Worm (Caenorhabditis elegans): ENCODE data around the gene srw-135.

DNA sequence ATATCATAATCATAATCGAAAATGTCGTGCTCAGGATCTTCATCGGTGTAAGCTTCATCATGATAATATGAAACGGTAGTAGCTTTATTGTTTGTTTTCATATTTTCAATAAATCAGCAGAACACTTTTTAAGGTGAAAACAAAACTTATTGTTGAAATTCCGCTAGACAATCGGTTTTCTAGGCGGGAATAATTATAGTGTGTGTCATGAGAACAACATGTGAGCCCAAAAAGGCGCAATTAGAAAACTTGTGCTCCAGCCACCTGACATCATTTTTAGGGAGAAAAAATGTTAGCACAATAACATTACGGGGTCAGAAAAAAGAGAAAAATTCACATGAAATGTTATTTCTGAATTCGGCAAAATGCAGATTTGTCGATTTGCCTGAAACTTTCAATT, 22.9 kb upstream of the srw-135 start, which contains the start of gene srw-8:
- TF ChIP-seq flh-1 (GFP tag; optimal IDR thresholded peaks at IDR 0.05) (no peak), unc-39 (tag; optimal IDR thresholded peaks at IDR 0.05) (no peak), lin-13 (tag; optimal IDR thresholded peaks at IDR 0.05) (no peak), nhr-76 (tag; optimal IDR thresholded peaks at IDR 0.05) (no peak), nhr-28 (tag; optimal IDR thresholded peaks at IDR 0.05) (no peak), snpc-4 (tag; optimal IDR thresholded peaks at IDR 0.05) (no peak), nhr-237 (tag; optimal IDR thresholded peaks at IDR 0.05) (no peak), ces-1 (GFP tag; optimal IDR thresholded peaks at IDR 0.05) (no peak), blmp-1 (tag; optimal IDR thresholded peaks at IDR 0.05) (no peak), elt-1 (tag; optimal IDR thresholded peaks at IDR 0.05; ENCODE audit: borderline replicate concordance, insufficient read depth) (no peak), M03D4.4 (tag; optimal IDR thresholded peaks at IDR 0.05) (no peak)

Measured in whole organism, mixed stage, embryonic.